Fruit fly (Drosophila melanogaster): ENCODE data around the gene CG8031.

DNA sequence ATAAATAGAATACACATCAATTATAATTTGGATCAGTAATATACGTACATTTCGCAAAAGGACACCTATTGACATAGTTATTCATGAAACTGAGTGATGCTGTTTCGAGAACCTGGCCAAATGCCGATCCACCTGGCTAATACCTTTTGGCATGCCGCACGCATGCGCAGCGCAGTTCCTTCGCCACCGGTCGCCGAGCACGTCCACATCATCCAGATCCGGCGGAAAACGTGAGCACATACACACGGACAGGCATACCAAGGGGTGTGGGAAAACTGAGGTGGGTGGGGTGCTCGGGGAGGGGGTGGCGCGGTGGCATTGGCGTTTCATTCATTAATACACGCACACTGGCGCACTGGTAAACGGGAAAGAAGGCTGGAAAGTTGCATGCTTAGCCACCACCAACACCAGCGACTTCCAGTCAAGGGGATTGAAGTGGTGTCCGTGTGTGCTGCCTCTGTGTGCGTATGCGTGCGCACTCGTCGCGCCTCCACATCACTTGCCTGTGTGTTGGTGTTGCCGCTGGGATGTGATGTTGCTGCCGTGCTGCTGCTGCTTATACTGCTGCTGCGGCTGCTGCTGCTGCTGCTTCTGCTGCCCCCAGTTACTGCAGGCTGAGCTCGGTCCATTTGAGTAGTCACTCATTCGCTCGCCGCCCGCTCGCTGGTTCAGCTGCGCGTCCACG lies 46.2 kb upstream of the CG8031 start, which contains the start of gene sim:
- TF ChIP-seq pan (optimal IDR thresholded peaks at IDR 0.05), result no peak
- TF ChIP-seq EcR (GFP tag; optimal IDR thresholded peaks at IDR 0.05), result no peak
- TF ChIP-seq usp (GFP tag; optimal IDR thresholded peaks at IDR 0.05), result no peak
